Worm (Caenorhabditis elegans) whole organism, young adult: ENCODE measurements around the gene C23H3.5.

ENCODE experiments used
- B0035.1 ChIP-seq: sonication (generic microtip); optimal IDR thresholded peaks from 2 replicates; lab custom pipeline; 2016; ENCODE audit warnings: missing genetic modification characterization, mild to moderate bottlenecking, missing compliant biosample characterization, missing genotype, missing genetic modification reagents
- F10E7.11 ChIP-seq: sonication (generic microtip); optimal IDR thresholded peaks from 2 replicates; lab custom pipeline; 2017; ENCODE audit warnings: mild to moderate bottlenecking, missing genetic modification characterization, moderate library complexity, missing compliant biosample characterization
- F52B5.7 ChIP-seq: sonication (generic microtip); optimal IDR thresholded peaks from 2 replicates; lab custom pipeline; 2016; ENCODE audit warnings: mild to moderate bottlenecking, missing genetic modification characterization, missing compliant biosample characterization
- F57A8.1 ChIP-seq: fragments of 200-800 bp; sonication (Bioruptor generic); optimal IDR thresholded peaks from 2 replicates; lab custom pipeline; 2018; ENCODE audit warnings: mild to moderate bottlenecking, missing genetic modification characterization, moderate library complexity, missing compliant biosample characterization
- T26A5.8 ChIP-seq: sonication (generic microtip); optimal IDR thresholded peaks from 2 replicates; lab custom pipeline; 2016; ENCODE audit warnings: missing genetic modification characterization, missing compliant biosample characterization
- Y67H2A.10 ChIP-seq: fragments of 200-800 bp; sonication (Bioruptor generic); conservative IDR thresholded peaks from 2 replicates; pipeline ENCODE4 v1.3.6; 2022; ENCODE audit warnings: missing genetic modification reagents, missing genetic modification characterization, missing compliant biosample characterization
- Y79H2A.3 ChIP-seq: fragments of 200-800 bp; sonication (Bioruptor generic); conservative IDR thresholded peaks from 2 replicates; pipeline ENCODE4 v1.3.6; 2022; ENCODE audit warnings: missing genetic modification reagents, missing genetic modification characterization, missing compliant biosample characterization
- athp-1 ChIP-seq: sonication (generic microtip); optimal IDR thresholded peaks from 2 replicates; lab custom pipeline; 2017; ENCODE audit warnings: mild to moderate bottlenecking, missing genetic modification characterization, missing compliant biosample characterization
- bed-1 ChIP-seq: fragments of 200-800 bp; sonication (Bioruptor generic); IDR thresholded peaks from 2 replicates; pipeline ENCODE4 v1.3.6; 2022; ENCODE audit warnings: missing genetic modification reagents, missing genetic modification characterization, missing compliant biosample characterization
- bed-2 ChIP-seq: fragments of 200-800 bp; sonication (Bioruptor generic); IDR thresholded peaks from 2 replicates; pipeline ENCODE4 v1.3.6; 2022; ENCODE audit warnings: missing genetic modification reagents, missing genetic modification characterization, missing compliant biosample characterization
- ccch-3 ChIP-seq: fragments of 200-800 bp; sonication (Bioruptor generic); optimal IDR thresholded peaks from 2 replicates; lab custom pipeline; 2018; ENCODE audit warnings: mild to moderate bottlenecking, missing genetic modification characterization, missing compliant biosample characterization
- cebp-1 ChIP-seq, 2 experiments: fragments of 200-800 bp in 1 of 2; sonication (Bioruptor generic) in 1 of 2; sonication (generic microtip) in 1 of 2; IDR thresholded peaks in 1 of 2; optimal IDR thresholded peaks in 1 of 2; 2 replicates each; pipeline versions ENCODE4 v1.3.6 to Lab custom; 2017 to 2022; ENCODE audit warnings: missing compliant biosample characterization in 2 of 2, missing genetic modification characterization in 2 of 2, mild to moderate bottlenecking in 1 of 2, missing genetic modification reagents in 1 of 2, moderate library complexity in 1 of 2
- ceh-91 ChIP-seq: fragments of 200-800 bp; sonication (Bioruptor generic); IDR thresholded peaks from 2 replicates; pipeline ENCODE4 v1.3.6; 2022; ENCODE audit warnings: missing genetic modification reagents, missing genetic modification characterization, missing compliant biosample characterization
- chd-7 ChIP-seq: sonication (generic microtip); optimal IDR thresholded peaks from 2 replicates; lab custom pipeline; 2016; ENCODE audit warnings: mild to moderate bottlenecking, missing genetic modification characterization, moderate library complexity, missing compliant biosample characterization
- die-1 ChIP-seq: sonication (generic microtip); optimal IDR thresholded peaks from 2 replicates; lab custom pipeline; 2016; ENCODE audit warnings: missing genotype, mild to moderate bottlenecking, missing genetic modification characterization, missing compliant biosample characterization
- egl-44 ChIP-seq: fragments of 200-800 bp; sonication (Bioruptor generic); IDR thresholded peaks from 2 replicates; pipeline ENCODE4 v1.3.6; 2022; ENCODE audit warnings: missing genetic modification reagents, missing genetic modification characterization, missing compliant biosample characterization
- egrh-3 ChIP-seq: fragments of 200-800 bp; sonication (Bioruptor generic); IDR thresholded peaks from 2 replicates; pipeline ENCODE4 v1.3.6; 2022; ENCODE audit warnings: missing genetic modification reagents, missing genetic modification characterization, missing compliant biosample characterization
- ekl-4 ChIP-seq: fragments of 200-800 bp; sonication (Bioruptor generic); IDR thresholded peaks from 2 replicates; pipeline ENCODE4 v1.3.6; 2022; ENCODE audit warnings: missing genetic modification reagents, missing genetic modification characterization, missing compliant biosample characterization
- hsf-1 ChIP-seq: fragments of 200-800 bp; sonication (Bioruptor generic); IDR thresholded peaks from 2 replicates; pipeline ENCODE4 v1.3.6; 2022; ENCODE audit warnings: missing genetic modification reagents, missing genetic modification characterization, missing compliant biosample characterization
- lag-1 ChIP-seq: fragments of 200-800 bp; sonication (Bioruptor generic); IDR thresholded peaks from 2 replicates; pipeline ENCODE4 v1.3.6; 2022; ENCODE audit warnings: missing genetic modification reagents, missing genetic modification characterization, missing compliant biosample characterization
- let-607 ChIP-seq, 2 experiments: fragments of 200-800 bp in 1 of 2; sonication (Bioruptor generic) in 1 of 2; sonication (generic microtip) in 1 of 2; optimal IDR thresholded peaks; 2 replicates each; lab custom pipeline; 2016 to 2018; ENCODE audit warnings: mild to moderate bottlenecking in 2 of 2, missing compliant biosample characterization in 2 of 2, missing genetic modification characterization in 2 of 2, moderate library complexity in 2 of 2, missing genotype in 1 of 2
- lin-26 ChIP-seq: fragments of 200-800 bp; sonication (Bioruptor generic); IDR thresholded peaks from 2 replicates; pipeline ENCODE4 v1.3.6; 2022; ENCODE audit warnings: missing genetic modification reagents, missing genetic modification characterization, missing compliant biosample characterization
- lsl-1 ChIP-seq: fragments of 200-800 bp; sonication (Bioruptor generic); optimal IDR thresholded peaks from 2 replicates; lab custom pipeline; 2018; ENCODE audit warnings: mild to moderate bottlenecking, missing genetic modification characterization, moderate library complexity, missing compliant biosample characterization
- madf-10 ChIP-seq: sonication (generic microtip); optimal IDR thresholded peaks from 2 replicates; lab custom pipeline; 2016; ENCODE audit warnings: mild to moderate bottlenecking, missing genetic modification characterization, missing compliant biosample characterization
- mcd-1 ChIP-seq: fragments of 200-800 bp; sonication (Bioruptor generic); IDR thresholded peaks from 2 replicates; pipeline ENCODE4 v1.3.6; 2022; ENCODE audit warnings: missing genetic modification reagents, missing genetic modification characterization, missing compliant biosample characterization
- mes-4 ChIP-seq: sonication (generic microtip); optimal IDR thresholded peaks from 2 replicates; lab custom pipeline; 2016; ENCODE audit warnings: missing genotype, missing genetic modification characterization, missing compliant biosample characterization
- nhr-120 ChIP-seq: fragments of 200-800 bp; sonication (Bioruptor generic); IDR thresholded peaks from 2 replicates; pipeline ENCODE4 v1.3.6; 2022; ENCODE audit warnings: missing genetic modification characterization, missing compliant biosample characterization
- nhr-179 ChIP-seq: sonication (generic microtip); optimal IDR thresholded peaks from 2 replicates; lab custom pipeline; 2016; ENCODE audit warnings: mild to moderate bottlenecking, missing genetic modification characterization, missing compliant biosample characterization
- nhr-27 ChIP-seq: fragments of 200-800 bp; sonication (Bioruptor generic); optimal IDR thresholded peaks from 2 replicates; lab custom pipeline; 2018; ENCODE audit warnings: mild to moderate bottlenecking, missing genetic modification characterization, moderate library complexity, missing compliant biosample characterization
- nhr-80 ChIP-seq: sonication (generic microtip); optimal IDR thresholded peaks from 2 replicates; lab custom pipeline; 2016; ENCODE audit warnings: missing genetic modification characterization, missing compliant biosample characterization
- nhr-90 ChIP-seq: sonication (generic microtip); optimal IDR thresholded peaks from 2 replicates; lab custom pipeline; 2016; ENCODE audit warnings: missing genotype, mild to moderate bottlenecking, missing genetic modification characterization, missing compliant biosample characterization
- pbrm-1 ChIP-seq: fragments of 200-800 bp; sonication (Bioruptor generic); IDR thresholded peaks from 2 replicates; pipeline ENCODE4 v1.3.6; 2022; ENCODE audit warnings: missing genetic modification reagents, missing genetic modification characterization, missing compliant biosample characterization
- rcor-1 ChIP-seq: fragments of 200-800 bp; sonication (Bioruptor generic); IDR thresholded peaks from 2 replicates; pipeline ENCODE4 v1.3.6; 2022; ENCODE audit warnings: missing genetic modification reagents, missing genetic modification characterization, missing compliant biosample characterization
- repo-1 ChIP-seq: sonication (generic microtip); optimal IDR thresholded peaks from 2 replicates; lab custom pipeline; 2017; ENCODE audit warnings: mild to moderate bottlenecking, missing genetic modification characterization, missing compliant biosample characterization
- rpc-1 ChIP-seq, 2 experiments: fragments of 150-350 bp in 1 of 2; sonication (generic microtip) in 1 of 2; optimal IDR thresholded peaks; 2 replicates each; lab custom pipeline; 2014 to 2018; ENCODE audit warnings: missing biosample characterization in 1 of 2, missing genetic modification characterization in 1 of 2, missing genetic modification reagents in 1 of 2, missing genotype in 1 of 2
- snpc-4 ChIP-seq, 5 experiments: fragments of 150-350 bp in 1 of 5; sonication (generic microtip) in 4 of 5; optimal IDR thresholded peaks; 2 replicates each; lab custom pipeline; 2014 to 2018; ENCODE audit warnings: missing genetic modification characterization in 5 of 5, missing biosample characterization in 3 of 5, antibody characterized with exemption in 2 of 5, mild to moderate bottlenecking in 2 of 5, missing compliant biosample characterization in 2 of 5, missing genotype in 2 of 5, moderate library complexity in 2 of 5, missing genetic modification reagents in 1 of 5
- somi-1 ChIP-seq: fragments of 200-800 bp; sonication (Bioruptor generic); optimal IDR thresholded peaks from 2 replicates; lab custom pipeline; 2018; ENCODE audit warnings: mild to moderate bottlenecking, missing genetic modification characterization, missing compliant biosample characterization
- sptf-2 ChIP-seq: fragments of 200-800 bp; sonication (Bioruptor generic); optimal IDR thresholded peaks from 2 replicates; lab custom pipeline; 2018; ENCODE audit warnings: mild to moderate bottlenecking, missing genetic modification characterization, missing compliant biosample characterization
- tbx-9 ChIP-seq: sonication (generic microtip); optimal IDR thresholded peaks from 2 replicates; lab custom pipeline; 2016; ENCODE audit warnings: borderline replicate concordance, missing genetic modification characterization, inconsistent platforms, missing compliant biosample characterization
- unc-130 ChIP-seq: sonication (generic microtip); optimal IDR thresholded peaks from 2 replicates; lab custom pipeline; 2016; ENCODE audit warnings: missing genetic modification reagents, missing genetic modification characterization, missing compliant biosample characterization
- ztf-6 ChIP-seq: fragments of 200-800 bp; sonication (Bioruptor generic); IDR thresholded peaks from 2 replicates; pipeline ENCODE4 v1.3.6; 2022; ENCODE audit warnings: missing genetic modification reagents, missing genetic modification characterization, missing compliant biosample characterization

Gene C23H3.5

ce11 chrII:8212-8611, 39.2 kb upstream of the C23H3.5 start:
- no peak for TF ChIP-seq bed-2 (GFP tag; lab: Robert Waterston, UW)
- no peak for TF ChIP-seq T26A5.8
- no peak for TF ChIP-seq die-1
- TF ChIP-seq mes-4 (tag; lab: Kevin White, UChicago) = no peak
- no peak for TF ChIP-seq chd-7
- TF ChIP-seq unc-130 (GFP tag; lab: Kevin White, UChicago) = no peak
- TF ChIP-seq ceh-91 (GFP tag; lab: Robert Waterston, UW) = no peak
- no peak for TF ChIP-seq B0035.1 (tag; lab: Kevin White, UChicago)

DNA sequence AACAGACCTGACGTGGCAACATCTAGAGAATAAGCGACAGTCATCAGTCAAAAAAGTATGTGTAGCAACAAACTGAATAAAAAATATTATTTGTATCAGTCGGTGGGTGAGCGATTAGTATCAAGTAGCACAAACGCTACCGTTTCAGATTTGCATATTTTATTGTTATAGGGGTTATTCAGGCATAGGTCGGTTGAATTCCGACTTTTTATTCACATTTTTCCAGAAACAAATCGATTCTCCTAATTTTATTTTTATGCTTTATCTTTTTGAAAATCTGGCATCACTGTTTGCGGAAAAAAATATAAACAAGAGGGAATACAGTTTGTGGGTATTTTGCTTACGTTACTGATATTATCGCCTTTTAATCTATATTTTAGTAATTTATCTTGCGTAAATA, 35.6 kb upstream of the C23H3.5 start, which contains the start of gene best-4:
TSS of gene best-4 (minus strand) at position 101 of the 400 bp plus-strand sequence.
- TF ChIP-seq mcd-1 (GFP tag; lab: Robert Waterston, UW) (no peak), hsf-1 (GFP tag; lab: Robert Waterston, UW) (no peak), rcor-1 (GFP tag; lab: Robert Waterston, UW) (no peak), nhr-80 (tag; lab: Kevin White, UChicago) (no peak), athp-1 (no peak)

ce11 chrII:12685-13084, 34.7 kb upstream of the C23H3.5 start, which contains the start of gene best-3:
best-3 (plus strand) TSS chrII:12985.
- no peak for TF ChIP-seq bed-1 (GFP tag; lab: Robert Waterston, UW)
- no peak for TF ChIP-seq snpc-4 (GFP tag; optimal IDR thresholded peaks at IDR 0.05; lab: Kevin White, UChicago)
- TF ChIP-seq snpc-4 (tag; optimal IDR thresholded peaks at IDR 0.05; lab: Kevin White, UChicago) = no peak
- TF ChIP-seq ekl-4 (GFP tag; lab: Robert Waterston, UW) = no peak
- no peak for TF ChIP-seq rpc-1 (optimal IDR thresholded peaks at IDR 0.05; lab: Kevin White, UChicago)
- no peak for TF ChIP-seq rpc-1 (tag; optimal IDR thresholded peaks at IDR 0.05; lab: Kevin White, UChicago)
- TF ChIP-seq let-607 (tag; optimal IDR thresholded peaks at IDR 0.05; lab: Kevin White, UChicago) = no peak
- TF ChIP-seq ztf-6 (GFP tag; lab: Robert Waterston, UW) = no peak
- TF ChIP-seq, all 124 proteins: peak for 0

DNA sequence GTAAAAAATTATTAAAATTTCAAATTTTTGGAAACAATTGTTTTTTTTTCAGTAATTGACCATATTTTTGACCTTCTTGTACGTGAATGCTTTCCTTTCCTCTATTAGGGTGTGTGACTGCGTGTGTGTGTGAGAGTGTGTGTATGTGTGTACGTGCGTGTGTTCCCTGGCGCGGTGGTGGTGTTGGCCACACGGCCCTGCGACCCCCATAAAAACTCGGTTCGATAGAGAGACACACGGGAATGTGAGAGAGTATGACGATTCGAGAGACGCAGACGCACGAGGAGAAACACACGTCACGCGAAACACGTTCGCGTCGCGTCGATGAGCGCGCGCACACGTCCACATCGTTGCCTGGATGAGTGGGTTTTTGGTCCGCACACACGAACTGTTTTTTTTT, 28.6 kb upstream of the C23H3.5 start:
- TF ChIP-seq nhr-179 (tag; lab: Kevin White, UChicago) = no peak
- TF ChIP-seq sptf-2 (GFP tag; lab: Kevin White, UChicago) = no peak
- no peak for TF ChIP-seq rpc-1 (optimal IDR thresholded peaks at IDR 0.05; lab: Kevin White, UChicago)
- TF ChIP-seq rpc-1 (tag; optimal IDR thresholded peaks at IDR 0.05; lab: Kevin White, UChicago) = no peak
- peak; percentile 96 for TF ChIP-seq madf-10 (tag; lab: Kevin White, UChicago)
- no peak for TF ChIP-seq snpc-4 (GFP tag; optimal IDR thresholded peaks at IDR 0.05; lab: Kevin White, UChicago)
- peak in 1 of 4 experiments; percentile 40 for TF ChIP-seq snpc-4 (tag; optimal IDR thresholded peaks at IDR 0.05; lab: Kevin White, UChicago)
- TF ChIP-seq F52B5.7 (tag; lab: Kevin White, UChicago) = no peak
- TF ChIP-seq nhr-80 (tag; lab: Kevin White, UChicago) = peak; percentile 83
- TF ChIP-seq cebp-1 (GFP tag; IDR thresholded peaks at IDR 0.05; lab: Robert Waterston, UW) = peak; percentile 55; the same call in 1 of the 2 replicates
- no peak for TF ChIP-seq cebp-1 (tag; optimal IDR thresholded peaks at IDR 0.05; lab: Kevin White, UChicago)
- peak; percentile 65; the same call in 1 of the 2 replicates for TF ChIP-seq lin-26 (GFP tag; lab: Robert Waterston, UW)
- no peak for TF ChIP-seq ccch-3 (GFP tag; lab: Kevin White, UChicago)
- TF ChIP-seq nhr-90 (tag; lab: Kevin White, UChicago) = peak; percentile 14
- no peak for TF ChIP-seq lsl-1 (GFP tag; lab: Kevin White, UChicago)
- TF ChIP-seq tbx-9 (tag; lab: Kevin White, UChicago) = no peak
- no peak for TF ChIP-seq egrh-3 (GFP tag; lab: Robert Waterston, UW)
- TF ChIP-seq F57A8.1 (GFP tag; lab: Kevin White, UChicago) = no peak
- no peak for TF ChIP-seq nhr-120 (GFP tag; lab: Robert Waterston, UW)
- peak; percentile 44 for TF ChIP-seq repo-1
- no peak for TF ChIP-seq Y79H2A.3 (GFP tag; lab: Robert Waterston, UW)
- no peak for TF ChIP-seq Y67H2A.10 (GFP tag; lab: Robert Waterston, UW)
- TF ChIP-seq pbrm-1 = peak; percentile 42; the same call in 1 of the 2 replicates
- TF ChIP-seq somi-1 (GFP tag; lab: Kevin White, UChicago) = peak; percentile 17
- TF ChIP-seq lag-1 = no peak
- no peak for TF ChIP-seq mes-4 (tag; lab: Kevin White, UChicago)
- TF ChIP-seq F10E7.11 = no peak
- no peak for TF ChIP-seq egl-44 (GFP tag; lab: Robert Waterston, UW)
- no peak for TF ChIP-seq nhr-27 (tag; lab: Kevin White, UChicago)
